Worm (Caenorhabditis elegans) whole organism, dauer: ENCODE results near the gene tam-1.

Source experiments
- unc-62 ChIP-seq: sonication (generic microtip); optimal IDR thresholded peaks from 2 replicates; lab custom pipeline; 2017; ENCODE audit warnings: missing biosample characterization, missing genetic modification reagents, missing genetic modification characterization

The tam-1 gene

ce11 chrV:4965790-4966189, 2.9 kb upstream of the tam-1 start:
- no peak for TF ChIP-seq unc-62

- no peak for TF ChIP-seq unc-62
Measured at ce11 chrV:4964671-4965420, 1.9 kb upstream of the tam-1 start.

- no peak for TF ChIP-seq unc-62
Measured at ce11 chrV:4964020-4964635, 1.2 kb upstream of the tam-1 start.

ce11 chrV:4963606-4964005, 704 bp upstream of the tam-1 start:
- no peak for TF ChIP-seq unc-62

- TF ChIP-seq unc-62, result no peak
Measured at ce11 chrV:4960686-4961085, 2.2 kb downstream of the tam-1 start.

ce11 chrV:4957619-4958018, 5.3 kb downstream of the tam-1 start:
- no peak for TF ChIP-seq unc-62

- TF ChIP-seq unc-62, result no peak
Measured at ce11 chrV:4956529-4956928, 6.4 kb downstream of the tam-1 start, which contains the start of gene str-208. str-208 (plus strand) TSS chrV:4956829.

- TF ChIP-seq unc-62, result no peak
Measured at ce11 chrV:4951434-4951833, 11.5 kb downstream of the tam-1 start, which contains the start of gene str-207. str-207 (plus strand) TSS chrV:4951734.

- TF ChIP-seq unc-62, result no peak
Measured at ce11 chrV:4948635-4949034, 14.3 kb downstream of the tam-1 start, which contains the start of gene str-209. str-209 (plus strand) TSS chrV:4948935.

- TF ChIP-seq unc-62, result no peak
Measured at ce11 chrV:4944219-4944618, 18.7 kb downstream of the tam-1 start, which contains the start of gene str-211. str-211 (minus strand) TSS chrV:4944319.

- no peak for TF ChIP-seq unc-62
Measured at ce11 chrV:4937337-4937736, 25.6 kb downstream of the tam-1 start.

- TF ChIP-seq unc-62, result no peak
Measured at ce11 chrV:4935096-4935495, 27.8 kb downstream of the tam-1 start.

ce11 chrV:4934406-4934805, 28.5 kb downstream of the tam-1 start, which contains the start of gene catp-2:
catp-2 (plus strand) TSS chrV:4934706.
- TF ChIP-seq unc-62, result no peak

ce11 chrV:4933268-4933667, 29.6 kb downstream of the tam-1 start:
- no peak for TF ChIP-seq unc-62

ce11 chrV:4932814-4933213, 30.1 kb downstream of the tam-1 start, which contains the start of gene C02E7.10:
C02E7.10 (minus strand) TSS chrV:4933045.
- TF ChIP-seq unc-62, result no peak

- no peak for TF ChIP-seq unc-62
Measured at ce11 chrV:4929842-4930241, 33.1 kb downstream of the tam-1 start, which contains the start of gene str-205. str-205 (minus strand) TSS chrV:4929942.

ce11 chrV:4926371-4926770, 36.5 kb downstream of the tam-1 start, which contains the start of gene srh-21:
srh-21 (plus strand) TSS chrV:4926671.
- no peak for TF ChIP-seq unc-62

ce11 chrV:4924618-4925017, 38.3 kb downstream of the tam-1 start, which contains the start of gene srh-20:
srh-20 (plus strand) TSS chrV:4924918.
- TF ChIP-seq unc-62, result no peak
